Worm (Caenorhabditis elegans) whole organism, late embryonic: ENCODE data around the gene math-40.

Experiments used
- C08G9.2 ChIP-seq: sonication (generic microtip); optimal IDR thresholded peaks from 2 replicates; lab custom pipeline; 2016; ENCODE audit warnings: mild to moderate bottlenecking, missing genetic modification characterization, moderate library complexity, missing compliant biosample characterization
- Y22D7AL.16 ChIP-seq: sonication (generic microtip); optimal IDR thresholded peaks from 2 replicates; lab custom pipeline; 2016; ENCODE audit warnings: missing genetic modification characterization, missing compliant biosample characterization
- che-1 ChIP-seq: sonication (generic microtip); optimal IDR thresholded peaks from 2 replicates; lab custom pipeline; 2016; ENCODE audit warnings: mild to moderate bottlenecking, missing genetic modification characterization, missing compliant biosample characterization
- dmd-4 ChIP-seq: sonication (generic microtip); optimal IDR thresholded peaks from 2 replicates; lab custom pipeline; 2016; ENCODE audit warnings: borderline replicate concordance, missing genetic modification characterization, missing compliant biosample characterization
- elt-4 ChIP-seq: sonication (generic microtip); optimal IDR thresholded peaks from 2 replicates; lab custom pipeline; 2016; ENCODE audit warnings: missing genetic modification characterization, missing compliant biosample characterization
- hlh-8 ChIP-seq: sonication (generic microtip); optimal IDR thresholded peaks from 2 replicates; lab custom pipeline; 2016; ENCODE audit warnings: missing genotype, missing genetic modification characterization, missing compliant biosample characterization
- madf-2 ChIP-seq: sonication (generic microtip); optimal IDR thresholded peaks from 2 replicates; lab custom pipeline; 2017; ENCODE audit warnings: missing genetic modification characterization, missing compliant biosample characterization
- nhr-11 ChIP-seq: fragments of 150-350 bp; optimal IDR thresholded peaks from 2 replicates; lab custom pipeline; 2014; ENCODE audit warnings: missing biosample characterization, missing genetic modification characterization
- pha-4 ChIP-seq: fragments of 150-350 bp; optimal IDR thresholded peaks from 2 replicates; lab custom pipeline; 2018; ENCODE audit warnings: missing biosample characterization, missing genetic modification reagents, missing genetic modification characterization
- pqm-1 ChIP-seq: sonication (generic microtip); optimal IDR thresholded peaks from 2 replicates; lab custom pipeline; 2016; ENCODE audit warnings: missing genetic modification characterization, missing compliant biosample characterization

DNA sequence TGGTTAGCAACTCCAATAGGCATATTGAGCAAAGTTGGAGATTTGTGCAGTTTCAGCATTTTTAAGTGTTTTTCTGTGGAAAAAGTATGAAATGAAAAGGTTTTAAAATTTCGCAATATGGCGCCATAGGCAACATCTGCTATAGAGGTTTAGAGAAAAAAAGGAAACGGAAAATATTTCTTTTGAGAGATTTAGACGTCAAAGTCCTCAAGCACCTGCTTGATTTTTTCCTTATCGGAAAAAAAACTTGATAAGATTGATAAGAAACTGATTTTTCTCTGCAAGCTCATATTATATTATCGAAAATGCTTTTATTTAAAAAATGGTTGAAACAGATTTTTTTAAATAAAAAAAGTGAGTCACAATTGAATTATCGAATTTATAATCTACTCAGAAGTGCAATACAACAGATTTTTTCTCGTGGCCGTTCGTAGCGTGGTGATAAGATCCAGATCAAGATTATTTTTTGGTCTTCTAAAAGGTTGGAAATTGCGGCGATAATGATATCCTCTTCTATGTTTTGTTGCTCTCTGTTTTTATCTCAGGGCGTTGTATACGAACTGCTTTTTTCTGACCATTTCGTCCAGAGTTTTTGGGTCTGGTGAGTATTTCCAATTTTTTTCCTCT, 10.4 kb upstream of the math-40 start, which contains the start of gene fbxc-19:
- TF ChIP-seq pha-4 (no peak), hlh-8 (tag; lab: Kevin White, UChicago) (no peak), C08G9.2 (tag; lab: Kevin White, UChicago) (no peak), pqm-1 (tag; lab: Kevin White, UChicago) (no peak), madf-2 (tag; lab: Kevin White, UChicago) (no peak), dmd-4 (no peak), elt-4 (tag; lab: Kevin White, UChicago) (no peak), Y22D7AL.16 (tag; lab: Kevin White, UChicago) (no peak), nhr-11 (no peak), che-1 (no peak)
